Worm (Caenorhabditis elegans): ENCODE results near the gene C18A11.3.

Gene C18A11.3

DNA sequence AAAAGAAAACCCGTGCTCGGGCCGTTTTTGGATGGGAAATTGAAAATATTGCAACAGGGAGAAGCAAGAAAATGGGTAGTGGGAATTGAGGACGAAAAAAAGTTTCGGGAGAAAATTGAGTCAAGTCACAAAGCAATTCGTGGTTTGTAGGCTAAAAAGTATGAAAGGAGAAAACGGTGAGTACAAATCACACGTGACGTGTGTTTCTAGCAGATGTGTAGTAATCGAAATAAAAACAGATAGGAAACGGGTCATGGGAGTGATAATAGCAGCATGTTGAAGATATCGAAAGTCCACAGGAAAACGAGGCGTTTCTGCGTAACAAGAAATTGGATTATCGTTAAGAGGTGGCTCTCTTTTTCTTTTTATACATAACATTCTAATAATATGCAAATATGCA is 29.0 kb downstream of the C18A11.3 start:
- TF ChIP-seq nfya-1 (tag; optimal IDR thresholded peaks at IDR 0.05; ENCODE audit: insufficient read depth) (peak; percentile 12), elt-2 (tag; optimal IDR thresholded peaks at IDR 0.05) (peak; percentile 30), nhr-43 (tag; optimal IDR thresholded peaks at IDR 0.05; ENCODE audit: poor library complexity, severe bottlenecking) (peak; percentile 50), nhr-11 (tag; optimal IDR thresholded peaks at IDR 0.05) (peak; percentile 77), nhr-237 (tag; optimal IDR thresholded peaks at IDR 0.05) (no peak), fkh-10 (GFP tag; optimal IDR thresholded peaks at IDR 0.05) (peak; percentile 31)

DNA sequence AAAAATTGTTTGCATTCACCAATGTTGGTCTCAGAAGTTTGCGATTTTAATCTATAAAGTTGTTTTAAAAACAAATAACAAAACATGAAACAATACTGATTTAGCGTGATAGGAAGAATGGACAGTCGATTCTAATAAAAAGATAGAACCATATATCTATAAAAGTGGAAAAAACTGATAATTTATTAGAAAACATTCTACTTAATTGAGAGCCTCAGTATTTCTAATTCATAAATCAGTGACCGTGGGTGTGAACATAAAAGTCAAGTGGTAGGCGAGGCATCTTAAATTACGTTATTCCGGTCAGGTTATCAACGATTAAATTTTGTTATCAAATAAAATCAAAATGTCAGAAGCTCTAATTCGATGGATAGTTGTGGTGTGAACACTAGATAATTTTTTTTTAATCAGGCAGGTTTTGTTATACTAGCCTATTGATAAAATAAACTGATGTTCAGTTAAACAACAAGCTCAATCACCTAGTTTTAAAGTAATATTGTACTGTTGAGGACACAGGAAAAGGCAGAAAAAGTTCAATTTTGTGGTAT is 38.0 kb downstream of the C18A11.3 start, which contains the start of gene catp-5:
TSS of gene catp-5 (minus strand) at position 51 of the 548 bp plus-strand sequence.
- peak; percentile 85 for TF ChIP-seq elt-2 (tag; optimal IDR thresholded peaks at IDR 0.05)
- no peak for TF ChIP-seq nhr-77 (tag; optimal IDR thresholded peaks at IDR 0.05)
- peak; percentile 46 for TF ChIP-seq pqm-1 (tag; optimal IDR thresholded peaks at IDR 0.05)

DNA sequence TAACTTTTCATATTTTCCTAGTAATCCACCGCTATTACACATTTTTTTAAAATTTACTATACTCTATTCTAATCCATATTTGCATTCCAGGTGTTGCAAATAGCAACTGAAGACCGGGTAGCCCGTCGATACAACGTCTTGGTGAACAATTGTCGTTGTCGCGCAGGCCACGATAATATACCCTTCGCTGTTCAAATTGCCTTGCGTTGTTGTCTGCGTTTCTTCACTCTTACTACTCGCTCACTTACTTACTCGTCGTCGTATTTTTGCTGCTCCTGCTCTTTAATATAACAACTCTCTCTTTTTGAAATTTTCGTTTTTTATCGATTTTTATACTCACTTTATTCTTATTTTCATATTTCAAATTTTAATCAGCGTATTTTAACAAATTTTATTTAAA is 43.0 kb downstream of the C18A11.3 start, which contains the start of gene K07E3.2:
TSS of gene K07E3.2 (plus strand) at position 400 of the 400 bp plus-strand sequence.
- TF ChIP-seq hmg-11 (tag; optimal IDR thresholded peaks at IDR 0.05) (peak; percentile 49), nhr-25 (tag; optimal IDR thresholded peaks at IDR 0.05) (peak; percentile 24), ceh-28 (tag; optimal IDR thresholded peaks at IDR 0.05) (peak; percentile 51), nhr-43 (tag; optimal IDR thresholded peaks at IDR 0.05; ENCODE audit: poor library complexity, severe bottlenecking) (peak; percentile 57), eor-1 (tag; optimal IDR thresholded peaks at IDR 0.05) (no peak), nfya-1 (tag; optimal IDR thresholded peaks at IDR 0.05; ENCODE audit: insufficient read depth) (peak; percentile 6), jun-1 (tag; optimal IDR thresholded peaks at IDR 0.05) (peak; percentile 13), snpc-4 (tag; optimal IDR thresholded peaks at IDR 0.05) (no peak)

ce11 chrX:8107921-8108320 is 47.0 kb downstream of the C18A11.3 start, which contains the start of gene K07E3.9:
K07E3.9 (plus strand) TSS chrX:8108221.
- TF ChIP-seq ama-1 (optimal IDR thresholded peaks at IDR 0.05): no peak
- TF ChIP-seq nhr-76 (tag; optimal IDR thresholded peaks at IDR 0.05): no peak
- no peak for TF ChIP-seq mdl-1 (tag; optimal IDR thresholded peaks at IDR 0.05)
- no peak for TF ChIP-seq elt-2 (tag; optimal IDR thresholded peaks at IDR 0.05)
- TF ChIP-seq ceh-16 (tag; optimal IDR thresholded peaks at IDR 0.05): no peak
- TF ChIP-seq hmg-11 (tag; optimal IDR thresholded peaks at IDR 0.05): no peak
- TF ChIP-seq fos-1 (tag; optimal IDR thresholded peaks at IDR 0.05): no peak
- TF ChIP-seq skn-1 (tag; optimal IDR thresholded peaks at IDR 0.05): no peak
- TF ChIP-seq nhr-23 (tag; optimal IDR thresholded peaks at IDR 0.05): no peak
- no peak for TF ChIP-seq nhr-11 (tag; optimal IDR thresholded peaks at IDR 0.05)
- TF ChIP-seq ZK546.5 (tag; optimal IDR thresholded peaks at IDR 0.05): no peak
- no peak for TF ChIP-seq aly-2 (tag; optimal IDR thresholded peaks at IDR 0.05)

DNA sequence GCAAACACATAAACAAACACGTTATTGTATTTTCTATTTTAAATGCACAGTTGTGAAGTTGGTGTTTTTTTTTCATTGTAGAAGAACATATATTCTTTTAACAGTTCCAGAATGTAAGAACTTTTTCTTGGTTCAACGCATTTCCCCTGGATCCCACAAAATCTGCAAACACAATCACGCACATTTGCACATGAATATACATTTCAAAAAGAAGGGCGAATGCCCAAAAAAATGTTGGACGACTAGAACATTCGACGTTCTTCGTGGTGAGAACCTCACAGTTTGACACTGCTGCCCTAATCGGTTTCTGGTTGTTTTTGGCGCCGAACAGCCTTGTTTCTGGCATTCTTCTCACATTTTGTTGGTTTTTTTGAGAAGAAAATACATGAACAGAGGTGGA is 48.6 kb downstream of the C18A11.3 start:
- TF ChIP-seq nhr-237 (tag; optimal IDR thresholded peaks at IDR 0.05) (no peak), elt-2 (tag; optimal IDR thresholded peaks at IDR 0.05) (peak; percentile 43), nfya-1 (tag; optimal IDR thresholded peaks at IDR 0.05; ENCODE audit: insufficient read depth) (peak; percentile 52), pha-4 (tag; optimal IDR thresholded peaks at IDR 0.05) (peak; percentile 63), nhr-23 (tag; optimal IDR thresholded peaks at IDR 0.05) (peak; percentile 3), ceh-9 (tag; optimal IDR thresholded peaks at IDR 0.05) (no peak), hmg-11 (tag; optimal IDR thresholded peaks at IDR 0.05) (peak; percentile 26), nhr-25 (tag; optimal IDR thresholded peaks at IDR 0.05) (peak; percentile 41), lin-39 (tag; optimal IDR thresholded peaks at IDR 0.05) (peak; percentile 51)

DNA sequence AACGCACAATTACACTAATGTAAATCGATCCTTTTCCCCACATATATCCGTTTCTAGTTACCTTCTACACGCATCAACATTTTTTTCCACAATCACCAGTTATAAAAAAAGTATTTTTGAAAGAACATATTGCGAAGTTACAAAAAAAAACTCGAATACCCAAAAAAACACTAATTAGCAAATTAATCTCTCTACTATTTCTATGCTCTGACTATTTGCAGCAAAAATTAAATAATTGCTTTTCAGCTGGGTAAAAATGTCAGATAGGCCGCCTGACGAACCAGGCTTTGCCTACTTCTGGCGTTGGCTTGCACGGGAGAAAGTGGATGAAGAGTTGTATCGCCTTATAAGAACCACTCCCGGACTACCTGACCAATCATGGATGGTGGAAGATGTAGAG is 49.3 kb downstream of the C18A11.3 start, which contains the start of gene K07E3.1:
TSS of gene K07E3.1 (plus strand) at position 247 of the 400 bp plus-strand sequence.
- TF ChIP-seq ceh-28 (tag; optimal IDR thresholded peaks at IDR 0.05) (no peak), elt-2 (tag; optimal IDR thresholded peaks at IDR 0.05) (no peak), ZK546.5 (tag; optimal IDR thresholded peaks at IDR 0.05) (no peak)

Measured in whole organism, L3 larva.